Worm (Caenorhabditis elegans): Measurements from ENCODE around the gene C02F5.3.

DNA sequence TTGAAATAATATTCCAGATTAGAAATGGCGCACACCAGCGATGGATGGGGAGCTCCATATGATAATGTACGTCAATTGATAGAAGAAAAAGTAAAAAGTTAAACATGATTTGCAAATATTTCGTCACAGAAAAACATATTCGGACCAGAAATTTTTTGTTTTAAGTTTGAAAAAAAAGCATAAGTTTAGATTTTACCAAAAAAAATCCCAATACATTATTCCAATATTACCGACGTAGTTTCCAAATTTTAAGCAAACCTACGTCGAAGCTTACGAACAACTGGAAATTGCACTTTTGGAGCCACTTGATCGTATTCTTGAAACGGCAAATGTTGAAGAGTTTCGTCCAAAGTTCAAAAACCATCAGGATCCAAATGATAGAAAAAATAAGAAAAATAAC lies 13.1 kb upstream of the C02F5.3 start, which contains the start of gene henn-1:
- no peak for TF ChIP-seq unc-39 (tag; optimal IDR thresholded peaks at IDR 0.05)
- no peak for TF ChIP-seq nhr-12 (tag; optimal IDR thresholded peaks at IDR 0.05)
- TF ChIP-seq sptf-1 (tag; optimal IDR thresholded peaks at IDR 0.05): no peak
- TF ChIP-seq blmp-1 (tag; optimal IDR thresholded peaks at IDR 0.05): no peak
- no peak for TF ChIP-seq mep-1 (tag; optimal IDR thresholded peaks at IDR 0.05)
- TF ChIP-seq unc-62 (GFP tag; optimal IDR thresholded peaks at IDR 0.05): no peak
- no peak for TF ChIP-seq M03D4.4 (tag; optimal IDR thresholded peaks at IDR 0.05)
- no peak for TF ChIP-seq snpc-4 (tag; optimal IDR thresholded peaks at IDR 0.05)
- TF ChIP-seq lin-13 (tag; optimal IDR thresholded peaks at IDR 0.05): no peak
- no peak for TF ChIP-seq ces-1 (GFP tag; optimal IDR thresholded peaks at IDR 0.05)
- TF ChIP-seq mls-2 (tag; optimal IDR thresholded peaks at IDR 0.05): no peak
- no peak for TF ChIP-seq nhr-237 (tag; optimal IDR thresholded peaks at IDR 0.05)
- no peak for TF ChIP-seq mab-5 (tag; optimal IDR thresholded peaks at IDR 0.05)
